Fruit fly (Drosophila melanogaster) whole organism, embryonic: ENCODE results near the gene CG1943.

ENCODE experiments used
- ATbp ChIP-seq: fragments of 200-800 bp; sonication (Bioruptor generic); optimal IDR thresholded peaks from 2 replicates; lab custom pipeline; 2017; ENCODE audit warnings: missing biosample characterization, mild to moderate bottlenecking, missing genetic modification characterization, missing genetic modification reagents
- Aef1 ChIP-seq: fragments of 200-800 bp; sonication (Bioruptor generic); IDR thresholded peaks from 3 replicates; pipeline ENCODE4 v1.3.6; 2022; ENCODE audit warnings: missing biosample characterization, missing genetic modification characterization
- CG1024 ChIP-seq: fragments of 200-800 bp; sonication (Bioruptor generic); IDR thresholded peaks from 2 replicates; pipeline ENCODE4 v1.3.6; 2022; ENCODE audit warnings: missing biosample characterization, missing genetic modification characterization
- CG10321 ChIP-seq: fragments of 200-800 bp; sonication (Bioruptor generic); IDR thresholded peaks from 2 replicates; pipeline ENCODE4 v1.3.6; 2022; ENCODE audit warnings: missing biosample characterization, missing genetic modification characterization
- CG17359 ChIP-seq: fragments of 200-800 bp; sonication (Bioruptor generic); optimal IDR thresholded peaks from 3 replicates; lab custom pipeline; 2018; ENCODE audit warnings: missing biosample characterization, mild to moderate bottlenecking, missing genetic modification characterization, moderate library complexity
- CG1832 ChIP-seq: fragments of 200-800 bp; sonication (Bioruptor generic); optimal IDR thresholded peaks from 2 replicates; lab custom pipeline; 2017; ENCODE audit warnings: missing biosample characterization, mild to moderate bottlenecking, missing genetic modification characterization, inconsistent platforms
- CG18476 ChIP-seq: fragments of 200-800 bp; sonication (Bioruptor generic); optimal IDR thresholded peaks from 2 replicates; lab custom pipeline; 2016; ENCODE audit warnings: missing biosample characterization, mild to moderate bottlenecking, missing genetic modification characterization
- CG18619 ChIP-seq: fragments of 200-800 bp; sonication (Bioruptor generic); optimal IDR thresholded peaks from 3 replicates; lab custom pipeline; 2017; ENCODE audit warnings: missing biosample characterization, mild to moderate bottlenecking, missing genetic modification characterization
- CG2129 ChIP-seq: fragments of 200-800 bp; sonication (Bioruptor generic); IDR thresholded peaks from 2 replicates; pipeline ENCODE4 v1.3.6; 2022; ENCODE audit warnings: missing biosample characterization, missing genetic modification characterization; ENCODE audit not compliant: partially characterized antibody
- CG3407 ChIP-seq: fragments of 200-800 bp; sonication (Bioruptor generic); optimal IDR thresholded peaks from 2 replicates; lab custom pipeline; 2018; ENCODE audit warnings: missing biosample characterization, mild to moderate bottlenecking, missing genetic modification characterization
- CG34422 ChIP-seq: fragments of 200-800 bp; sonication (Bioruptor generic); IDR thresholded peaks from 3 replicates; pipeline ENCODE4 v1.3.6; 2022; ENCODE audit warnings: missing biosample characterization, missing genetic modification characterization
- CG4282 ChIP-seq: fragments of 200-800 bp; sonication (Bioruptor generic); optimal IDR thresholded peaks from 2 replicates; lab custom pipeline; 2016; ENCODE audit warnings: missing biosample characterization, missing genetic modification characterization
- CG4617 ChIP-seq: fragments of 200-800 bp; sonication (Bioruptor generic); optimal IDR thresholded peaks from 3 replicates; lab custom pipeline; 2016; ENCODE audit warnings: missing biosample characterization, missing genetic modification characterization, borderline replicate concordance
- CG5953 ChIP-seq: fragments of 200-800 bp; sonication (Bioruptor generic); IDR thresholded peaks from 2 replicates; pipeline ENCODE4 v1.3.6; 2022; ENCODE audit warnings: missing biosample characterization, missing genetic modification characterization
- CG6272 ChIP-seq: fragments of 200-800 bp; sonication (Bioruptor generic); IDR thresholded peaks from 2 replicates; pipeline ENCODE4 v1.3.6; 2022; ENCODE audit warnings: missing biosample characterization, missing genetic modification characterization
- CG6791 ChIP-seq: fragments of 200-800 bp; sonication (Bioruptor generic); IDR thresholded peaks from 3 replicates; pipeline ENCODE4 v1.3.6; 2022; ENCODE audit warnings: missing biosample characterization, missing genetic modification characterization; ENCODE audit not compliant: partially characterized antibody
- CG8089 ChIP-seq: fragments of 200-800 bp; sonication (Bioruptor generic); optimal IDR thresholded peaks from 3 replicates; lab custom pipeline; 2016; ENCODE audit warnings: missing biosample characterization, missing genetic modification characterization
- CG8281 ChIP-seq: fragments of 200-800 bp; sonication (Bioruptor generic); optimal IDR thresholded peaks from 2 replicates; lab custom pipeline; 2018; ENCODE audit warnings: missing biosample characterization, mild to moderate bottlenecking, missing genetic modification characterization, moderate library complexity
- CG8478 ChIP-seq: fragments of >200 bp; optimal IDR thresholded peaks from 2 replicates; lab custom pipeline; 2018
- CG9215 ChIP-seq: fragments of 200-800 bp; sonication (Bioruptor generic); IDR thresholded peaks from 2 replicates; pipeline ENCODE4 v1.3.6; 2022; ENCODE audit warnings: missing biosample characterization, missing genetic modification characterization
- CG9609 ChIP-seq: fragments of 200-800 bp; sonication (Bioruptor generic); optimal IDR thresholded peaks from 3 replicates; lab custom pipeline; 2016; ENCODE audit warnings: missing biosample characterization, missing genetic modification characterization
- CTCF ChIP-seq: fragments of 200-800 bp; sonication (Bioruptor generic); optimal IDR thresholded peaks from 2 replicates; lab custom pipeline; 2017; ENCODE audit warnings: missing biosample characterization, mild to moderate bottlenecking, missing genetic modification characterization, moderate library complexity
- D19A ChIP-seq: fragments of 200-800 bp; optimal IDR thresholded peaks from 3 replicates; lab custom pipeline; 2019; ENCODE audit warnings: missing biosample characterization, mild to moderate bottlenecking, missing genetic modification characterization, moderate library complexity
- H2.0 ChIP-seq: fragments of 200-800 bp; sonication (Bioruptor generic); IDR thresholded peaks from 2 replicates; pipeline ENCODE4 v1.3.6; 2022; ENCODE audit warnings: missing biosample characterization, missing genetic modification characterization
- Hand ChIP-seq: fragments of 200-800 bp; sonication (Bioruptor generic); optimal IDR thresholded peaks from 2 replicates; lab custom pipeline; 2017; ENCODE audit warnings: mild to moderate bottlenecking, missing biosample characterization, missing genetic modification reagents, missing genetic modification characterization
- Lim3 ChIP-seq: fragments of 200-800 bp; sonication (Bioruptor generic); IDR thresholded peaks from 2 replicates; pipeline ENCODE4 v1.3.6; 2022; ENCODE audit warnings: missing biosample characterization, missing genetic modification characterization
- MESR4 ChIP-seq: fragments of 200-800 bp; sonication (Bioruptor generic); optimal IDR thresholded peaks from 2 replicates; lab custom pipeline; 2018; ENCODE audit warnings: missing biosample characterization, mild to moderate bottlenecking, missing genetic modification characterization, moderate library complexity
- Opbp ChIP-seq: fragments of 200-800 bp; sonication (Bioruptor generic); IDR thresholded peaks from 3 replicates; pipeline ENCODE4 v1.3.6; 2022; ENCODE audit warnings: missing biosample characterization, missing genetic modification characterization; ENCODE audit not compliant: partially characterized antibody
- Sin3A ChIP-seq: fragments of >200 bp; optimal IDR thresholded peaks from 2 replicates; lab custom pipeline; 2018
- Usf ChIP-seq: fragments of 200-800 bp; sonication (Bioruptor generic); optimal IDR thresholded peaks from 2 replicates; lab custom pipeline; 2017; ENCODE audit warnings: missing genotype, missing biosample characterization, missing genetic modification characterization
- YL-1 ChIP-seq: fragments of 200-800 bp; sonication (Bioruptor generic); optimal IDR thresholded peaks from 3 replicates; lab custom pipeline; 2017; ENCODE audit warnings: missing biosample characterization, mild to moderate bottlenecking, missing genetic modification characterization
- abd-A ChIP-seq: fragments of 200-800 bp; sonication (Bioruptor generic); optimal IDR thresholded peaks from 3 replicates; lab custom pipeline; 2019; ENCODE audit warnings: missing biosample characterization, mild to moderate bottlenecking, missing genetic modification characterization, moderate library complexity
- ci ChIP-seq: fragments of 200-800 bp; sonication (Bioruptor generic); IDR thresholded peaks from 3 replicates; pipeline ENCODE4 v1.3.6; 2022; ENCODE audit warnings: missing biosample characterization, missing genetic modification characterization
- disco-r ChIP-seq: fragments of 200-800 bp; sonication (Bioruptor generic); optimal IDR thresholded peaks from 2 replicates; lab custom pipeline; 2016; ENCODE audit warnings: missing biosample characterization, missing genetic modification characterization
- dpn ChIP-seq, 2 experiments: fragments of 200-800 bp; sonication (Bioruptor generic); optimal IDR thresholded peaks; 3 replicates each; lab custom pipeline; 2016; ENCODE audit warnings: missing biosample characterization in 2 of 2, missing genetic modification characterization in 2 of 2
- ewg ChIP-seq: fragments of 200-800 bp; sonication (Bioruptor generic); optimal IDR thresholded peaks from 3 replicates; lab custom pipeline; 2017; ENCODE audit warnings: mild to moderate bottlenecking, missing biosample characterization, missing genetic modification reagents, missing genetic modification characterization
- her ChIP-seq: fragments of 200-800 bp; sonication (Bioruptor generic); optimal IDR thresholded peaks from 2 replicates; lab custom pipeline; 2016; ENCODE audit warnings: missing biosample characterization, missing genetic modification characterization
- insv ChIP-seq, 2 experiments: fragments of 200-800 bp; sonication (Bioruptor generic); optimal IDR thresholded peaks; 3 replicates each; lab custom pipeline; 2016 to 2018; ENCODE audit warnings: missing biosample characterization in 2 of 2, missing genetic modification characterization in 2 of 2
- lmd ChIP-seq: fragments of 200-800 bp; sonication (Bioruptor generic); IDR thresholded peaks from 2 replicates; pipeline ENCODE4 v1.3.6; 2022; ENCODE audit warnings: missing biosample characterization, missing genetic modification characterization
- mirr ChIP-seq: fragments of 200-800 bp; sonication (Bioruptor generic); optimal IDR thresholded peaks from 3 replicates; lab custom pipeline; 2018; ENCODE audit warnings: missing biosample characterization, mild to moderate bottlenecking, missing genetic modification characterization
- nom ChIP-seq: fragments of 200-800 bp; sonication (Bioruptor generic); optimal IDR thresholded peaks from 2 replicates; lab custom pipeline; 2017; ENCODE audit warnings: missing biosample characterization, missing genetic modification characterization, mild to moderate bottlenecking, moderate library complexity, missing genetic modification reagents
- org-1 ChIP-seq: fragments of 200-800 bp; sonication (Bioruptor generic); optimal IDR thresholded peaks from 2 replicates; lab custom pipeline; 2017; ENCODE audit warnings: missing biosample characterization, missing genetic modification characterization
- p53 ChIP-seq: fragments of 200-800 bp; sonication (Bioruptor generic); optimal IDR thresholded peaks from 2 replicates; lab custom pipeline; 2016; ENCODE audit warnings: missing biosample characterization, missing genetic modification characterization
- prd ChIP-seq, 3 experiments: fragments of >200 bp in 2 of 3; fragments of 200-800 bp in 1 of 3; sonication (Bioruptor generic) in 1 of 3; optimal IDR thresholded peaks in 2 of 3; IDR thresholded peaks in 1 of 3; 2 replicates in 2 of 3; 3 replicates in 1 of 3; pipeline versions ENCODE4 v1.3.6 to Lab custom; 2017 to 2022; ENCODE audit warnings: missing biosample characterization in 1 of 3, missing genetic modification characterization in 1 of 3
- pros ChIP-seq: fragments of 200-800 bp; sonication (Bioruptor generic); optimal IDR thresholded peaks from 3 replicates; lab custom pipeline; 2019; ENCODE audit warnings: missing biosample characterization, mild to moderate bottlenecking, missing genetic modification characterization, moderate library complexity
- sd ChIP-seq: fragments of 200-800 bp; sonication (Bioruptor generic); optimal IDR thresholded peaks from 3 replicates; lab custom pipeline; 2018; ENCODE audit warnings: missing biosample characterization, mild to moderate bottlenecking, missing genetic modification characterization, moderate library complexity
- sr ChIP-seq: fragments of 200-800 bp; sonication (Bioruptor generic); IDR thresholded peaks from 3 replicates; pipeline ENCODE4 v1.3.6; 2022; ENCODE audit warnings: missing biosample characterization, missing genetic modification characterization
- tna ChIP-seq: fragments of 200-800 bp; sonication (Bioruptor generic); IDR thresholded peaks from 2 replicates; pipeline ENCODE4 v1.3.6; 2022; ENCODE audit warnings: missing biosample characterization, missing genetic modification characterization; ENCODE audit not compliant: partially characterized antibody
- trem ChIP-seq: fragments of 200-800 bp; optimal IDR thresholded peaks from 3 replicates; lab custom pipeline; 2019; ENCODE audit warnings: missing biosample characterization, mild to moderate bottlenecking, missing genetic modification characterization, moderate library complexity
- twi ChIP-seq: fragments of 200-800 bp; optimal IDR thresholded peaks from 2 replicates; lab custom pipeline; 2019; ENCODE audit warnings: missing biosample characterization, mild to moderate bottlenecking, missing genetic modification characterization, moderate library complexity
- z ChIP-seq: fragments of 200-800 bp; sonication (Bioruptor generic); IDR thresholded peaks from 3 replicates; pipeline ENCODE4 v1.3.6; 2022; ENCODE audit warnings: missing biosample characterization, missing genetic modification characterization
- zfh1 ChIP-seq: fragments of 200-800 bp; sonication (Bioruptor generic); IDR thresholded peaks from 3 replicates; pipeline ENCODE4 v1.3.6; 2022; ENCODE audit warnings: missing biosample characterization, missing genetic modification characterization

CG1943 gene

dm6 chr3R:7123699-7124098 is 49.0 kb downstream of the CG1943 start (continued):
- TF ChIP-seq prd (optimal IDR thresholded peaks at IDR 0.05; lab: Kevin White, UChicago) (no peak), prd (GFP tag; IDR thresholded peaks at IDR 0.05; lab: Robert Waterston, UW) (no peak), CG4617 (peak; percentile 96), insv (GFP tag; optimal IDR thresholded peaks at IDR 0.05; lab: Kevin White, UChicago) (peak in 1 of 2 experiments; percentile 17), CG18619 (no peak), twi (tag; lab: Kevin White, UChicago) (no peak), her (no peak), disco-r (no peak), trem (tag; lab: Kevin White, UChicago) (no peak), org-1 (GFP tag; lab: Kevin White, UChicago) (no peak), CG3407 (no peak), H2.0 (GFP tag; lab: Robert Waterston, UW) (no peak), CG8478 (lab: Kevin White, UChicago) (peak; percentile 94), Aef1 (GFP tag; lab: Robert Waterston, UW) (peak; percentile 77), nom (GFP tag; lab: Kevin White, UChicago) (no peak), Usf (GFP tag; lab: Kevin White, UChicago) (no peak), ewg (GFP tag; lab: Kevin White, UChicago) (peak; percentile 20), mirr (GFP tag; lab: Kevin White, UChicago) (peak; percentile 80), CG4282 (GFP tag; lab: Kevin White, UChicago) (no peak), p53 (no peak), pros (GFP tag; lab: Kevin White, UChicago) (peak; percentile 35), CG1832 (GFP tag; lab: Kevin White, UChicago) (peak; percentile 96), lmd (GFP tag; lab: Robert Waterston, UW) (no peak), z (no peak), CTCF (no peak), Opbp (GFP tag; lab: Robert Waterston, UW) (peak; percentile 20; the same call in 2 of the 3 replicates), CG6272 (GFP tag; lab: Robert Waterston, UW) (no peak), CG17359 (tag; lab: Kevin White, UChicago) (no peak), YL-1 (GFP tag; lab: Kevin White, UChicago) (no peak), D19A (tag; lab: Kevin White, UChicago) (no peak), CG8281 (no peak), CG2129 (GFP tag; lab: Robert Waterston, UW) (no peak), zfh1 (no peak), CG1024 (GFP tag; lab: Robert Waterston, UW) (no peak), ci (GFP tag; lab: Robert Waterston, UW) (peak; percentile 66), CG9609 (no peak), CG5953 (GFP tag; lab: Robert Waterston, UW) (no peak), CG9215 (GFP tag; lab: Robert Waterston, UW) (no peak), sr (peak; percentile 84), ATbp (GFP tag; lab: Kevin White, UChicago) (no peak), CG8089 (GFP tag; lab: Kevin White, UChicago) (no peak), Sin3A (lab: Kevin White, UChicago) (no peak), CG6791 (GFP tag; lab: Robert Waterston, UW) (no peak), Hand (no peak), CG34422 (GFP tag; lab: Robert Waterston, UW) (0 out of 3 replicates have a peak, but pooled peaks have one; percentile 67), CG10321 (peak; percentile 95), tna (no peak), MESR4 (GFP tag; lab: Kevin White, UChicago) (peak; percentile 91), abd-A (no peak), sd (tag; lab: Kevin White, UChicago) (peak; percentile 82), CG18476 (GFP tag; lab: Kevin White, UChicago) (no peak), Lim3 (GFP tag; lab: Robert Waterston, UW) (no peak), dpn (GFP tag; optimal IDR thresholded peaks at IDR 0.05; lab: Kevin White, UChicago) (no peak)
